Worm (Caenorhabditis elegans): ENCODE results near the gene ZC116.5.

DNA sequence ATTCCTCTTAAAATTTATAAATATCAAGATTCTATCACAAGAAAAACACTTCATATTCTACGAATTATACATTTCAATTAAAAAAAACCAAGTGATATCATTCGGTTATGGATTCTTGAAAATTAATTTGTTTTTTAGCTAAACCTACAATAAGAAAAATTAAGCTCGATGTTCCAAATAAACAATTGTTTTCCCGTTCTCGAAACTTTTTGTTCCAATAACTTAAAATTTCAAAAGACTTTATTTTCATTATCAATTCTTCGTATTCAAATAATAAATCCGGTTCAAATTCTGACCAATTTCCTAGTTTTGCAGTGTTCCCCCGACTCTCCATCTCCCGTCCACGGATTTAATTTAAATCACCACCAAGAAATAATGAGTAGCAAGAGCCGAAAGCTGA lies 29.5 kb downstream of the ZC116.5 start, which contains the start of gene E02A10.3:
- no peak for TF ChIP-seq W03F9.2 (tag; optimal IDR thresholded peaks at IDR 0.05)
- TF ChIP-seq him-1 (tag; optimal IDR thresholded peaks at IDR 0.05): no peak
- TF ChIP-seq dao-5 (tag; optimal IDR thresholded peaks at IDR 0.05): no peak
